Worm (Caenorhabditis elegans) whole organism, early embryonic: ENCODE measurements around the gene gpcp-1.

Experiments used
- B0310.2 ChIP-seq: sonication (generic microtip); optimal IDR thresholded peaks from 2 replicates; lab custom pipeline; 2016; ENCODE audit warnings: mild to moderate bottlenecking, missing genetic modification characterization, missing compliant biosample characterization
- F13C5.2 ChIP-seq: sonication (generic microtip); optimal IDR thresholded peaks from 2 replicates; lab custom pipeline; 2017; ENCODE audit warnings: mild to moderate bottlenecking, missing genetic modification characterization, inconsistent platforms, missing compliant biosample characterization
- ama-1 ChIP-seq: fragments of 150-350 bp; optimal IDR thresholded peaks from 2 replicates; lab custom pipeline; 2014
- ceh-13 ChIP-seq: fragments of 200-800 bp; sonication (Bioruptor generic); optimal IDR thresholded peaks from 2 replicates; lab custom pipeline; 2018; ENCODE audit warnings: mild to moderate bottlenecking, missing genetic modification characterization, missing compliant biosample characterization
- ets-7 ChIP-seq: sonication (generic microtip); optimal IDR thresholded peaks from 2 replicates; lab custom pipeline; 2016; ENCODE audit warnings: missing genotype, missing genetic modification characterization, missing compliant biosample characterization
- flt-1 ChIP-seq: fragments of 200-800 bp; sonication (Bioruptor generic); IDR thresholded peaks from 2 replicates; pipeline ENCODE4 v1.3.6; 2022; ENCODE audit warnings: missing genetic modification characterization, missing compliant biosample characterization
- hmbx-1 ChIP-seq: sonication (generic microtip); optimal IDR thresholded peaks from 2 replicates; lab custom pipeline; 2016; ENCODE audit warnings: mild to moderate bottlenecking, missing genetic modification characterization, missing compliant biosample characterization
- hmg-4 ChIP-seq: fragments of 200-800 bp; sonication (Bioruptor generic); optimal IDR thresholded peaks from 2 replicates; lab custom pipeline; 2018; ENCODE audit warnings: mild to moderate bottlenecking, missing genetic modification characterization, missing compliant biosample characterization
- scrt-1 ChIP-seq: fragments of 200-800 bp; sonication (Bioruptor generic); IDR thresholded peaks from 2 replicates; pipeline ENCODE4 v1.3.6; 2022; ENCODE audit warnings: missing genetic modification characterization, missing compliant biosample characterization
- tra-4 ChIP-seq: sonication (generic microtip); optimal IDR thresholded peaks from 2 replicates; lab custom pipeline; 2017; ENCODE audit warnings: missing genetic modification characterization, missing compliant biosample characterization

DNA sequence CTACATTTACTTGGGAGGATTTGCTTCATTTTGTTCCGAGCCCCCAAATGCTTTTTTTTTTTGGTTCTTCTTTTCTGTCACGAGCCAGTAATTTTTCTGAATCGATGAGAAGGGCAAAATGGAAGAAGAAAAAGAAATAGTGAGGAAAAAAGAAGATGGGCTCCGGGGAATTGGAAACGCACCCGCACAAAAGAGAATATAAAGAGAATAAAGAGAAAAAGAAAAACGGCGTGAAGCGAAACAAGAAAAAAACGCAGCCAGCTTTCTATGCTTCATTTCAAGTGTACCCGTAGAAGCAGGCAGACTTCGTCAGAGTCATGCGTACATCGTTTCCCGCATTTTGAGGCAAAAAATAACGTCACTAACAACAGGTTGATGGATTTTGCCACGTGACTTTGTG, 638 bp upstream of the gpcp-1 start:
- TF ChIP-seq F13C5.2, result no peak
- no peak for TF ChIP-seq scrt-1 (GFP tag; lab: Robert Waterston, UW)
- no peak for TF ChIP-seq flt-1 (GFP tag; lab: Robert Waterston, UW)
- TF ChIP-seq ama-1, result no peak
- TF ChIP-seq ceh-13 (GFP tag; lab: Kevin White, UChicago), result no peak
- no peak for TF ChIP-seq hmbx-1 (tag; lab: Kevin White, UChicago)
- no peak for TF ChIP-seq tra-4 (tag; lab: Kevin White, UChicago)
- TF ChIP-seq B0310.2, result no peak
- TF ChIP-seq ets-7 (tag; lab: Kevin White, UChicago), result no peak
- no peak for TF ChIP-seq hmg-4 (GFP tag; lab: Kevin White, UChicago)
